Fruit fly (Drosophila melanogaster) whole organism: ENCODE data around the gene CG34461.

Experiments
- EcR ChIP-seq, 2 experiments: fragments of >200 bp; optimal IDR thresholded peaks; 2 replicates each; lab custom pipeline; 2017; ENCODE audit warnings: missing biosample characterization in 2 of 2, missing genetic modification characterization in 2 of 2, missing genetic modification reagents in 2 of 2
- pan ChIP-seq: fragments of >200 bp; optimal IDR thresholded peaks from 2 replicates; lab custom pipeline; 2017
- psq ChIP-seq: fragments of >200 bp; optimal IDR thresholded peaks from 2 replicates; lab custom pipeline; 2017
- usp ChIP-seq: fragments of >200 bp; optimal IDR thresholded peaks from 2 replicates; lab custom pipeline; 2017; ENCODE audit warnings: missing biosample characterization, missing genetic modification characterization, mixed read lengths

dm6 chr3L:8340264-8341095 lies 14.8 kb downstream of the CG34461 start, which contains the start of the genes Prim1 and CG7083:
- TF ChIP-seq pan (lab: Kevin White, UChicago): no peak
- TF ChIP-seq psq: no peak
- TF ChIP-seq EcR (GFP tag; optimal IDR thresholded peaks at IDR 0.05; lab: Kevin White, UChicago): no peak
- TF ChIP-seq usp (GFP tag; lab: Kevin White, UChicago): no peak
